Worm (Caenorhabditis elegans): ENCODE measurements around the gene C18G1.1.

C18G1.1 gene

ce11 chrV:4758540-4758939 is 19.2 kb upstream of the C18G1.1 start (continued):
- TF ChIP-seq hsf-1 (GFP tag; IDR thresholded peaks at IDR 0.05) (peak; percentile 74), snpc-1.3 (tag; optimal IDR thresholded peaks at IDR 0.05; ENCODE audit: insufficient read depth) (no peak), lsl-1 (GFP tag; optimal IDR thresholded peaks at IDR 0.05) (no peak), F33H1.4 (GFP tag; IDR thresholded peaks at IDR 0.05) (0 out of 2 replicates have a peak, but pooled peaks have one; percentile 21), Y95B8A.8 (GFP tag; IDR thresholded peaks at IDR 0.05) (0 out of 2 replicates have a peak, but pooled peaks have one; percentile 39), Y79H2A.3 (GFP tag; conservative IDR thresholded peaks at IDR 0.05) (no peak), dpff-1 (tag; optimal IDR thresholded peaks at IDR 0.05) (no peak), ztf-22 (GFP tag; optimal IDR thresholded peaks at IDR 0.05) (no peak), ets-4 (GFP tag; optimal IDR thresholded peaks at IDR 0.05) (no peak), cebp-1 (GFP tag; IDR thresholded peaks at IDR 0.05) (no peak), cebp-1 (tag; optimal IDR thresholded peaks at IDR 0.05) (no peak), Y56A3A.18 (GFP tag; IDR thresholded peaks at IDR 0.05) (no peak), somi-1 (GFP tag; optimal IDR thresholded peaks at IDR 0.05) (no peak), F23B12.7 (tag; optimal IDR thresholded peaks at IDR 0.05; ENCODE audit: insufficient read depth) (no peak), aptf-3 (GFP tag; IDR thresholded peaks at IDR 0.05) (no peak), F10E7.11 (tag; optimal IDR thresholded peaks at IDR 0.05) (no peak), cebp-2 (GFP tag; IDR thresholded peaks at IDR 0.05) (no peak), B0019.2 (GFP tag; conservative IDR thresholded peaks at IDR 0.05) (no peak), athp-1 (tag; optimal IDR thresholded peaks at IDR 0.05) (no peak), hmg-20 (GFP tag; IDR thresholded peaks at IDR 0.05) (0 out of 2 replicates have a peak, but pooled peaks have one; percentile 3), fkh-3 (tag; optimal IDR thresholded peaks at IDR 0.05) (no peak), madf-6 (GFP tag; IDR thresholded peaks at IDR 0.05) (peak; percentile 63), rcor-1 (GFP tag; IDR thresholded peaks at IDR 0.05) (peak; percentile 46; the same call in 1 of the 2 replicates), die-1 (tag; optimal IDR thresholded peaks at IDR 0.05) (no peak), pha-4 (tag; optimal IDR thresholded peaks at IDR 0.05) (no peak), egl-44 (GFP tag; IDR thresholded peaks at IDR 0.05) (no peak), sdz-38 (tag; optimal IDR thresholded peaks at IDR 0.05) (no peak), unc-130 (GFP tag; optimal IDR thresholded peaks at IDR 0.05) (no peak), egrh-3 (GFP tag; IDR thresholded peaks at IDR 0.05) (no peak), tbx-9 (tag; optimal IDR thresholded peaks at IDR 0.05; ENCODE audit: borderline replicate concordance) (no peak), ceh-91 (GFP tag; IDR thresholded peaks at IDR 0.05) (no peak), rec-8 (tag; optimal IDR thresholded peaks at IDR 0.05) (no peak), attf-6 (GFP tag; IDR thresholded peaks at IDR 0.05) (peak; percentile 47; the same call in 1 of the 2 replicates), tlf-1 (GFP tag; optimal IDR thresholded peaks at IDR 0.05) (no peak), B0035.1 (tag; optimal IDR thresholded peaks at IDR 0.05) (no peak), ztf-18 (tag; optimal IDR thresholded peaks at IDR 0.05) (no peak), unc-62 (GFP tag; optimal IDR thresholded peaks at IDR 0.05) (no peak), ekl-4 (GFP tag; IDR thresholded peaks at IDR 0.05) (peak; percentile 52; the same call in 1 of the 2 replicates), F49E8.2 (tag; optimal IDR thresholded peaks at IDR 0.05; ENCODE audit: insufficient read depth) (peak; percentile 15), mel-28 (tag; optimal IDR thresholded peaks at IDR 0.05; ENCODE audit: borderline replicate concordance) (no peak), nhr-80 (tag; optimal IDR thresholded peaks at IDR 0.05) (no peak), nhr-90 (tag; optimal IDR thresholded peaks at IDR 0.05) (no peak), efl-1 (GFP tag; optimal IDR thresholded peaks at IDR 0.05) (no peak), let-526 (GFP tag; IDR thresholded peaks at IDR 0.05) (no peak), T26A5.8 (tag; optimal IDR thresholded peaks at IDR 0.05) (peak; percentile 2), mcd-1 (GFP tag; IDR thresholded peaks at IDR 0.05) (no peak), nfyb-1 (GFP tag; IDR thresholded peaks at IDR 0.05) (no peak), Y53G8AR.9 (GFP tag; conservative IDR thresholded peaks at IDR 0.05) (peak; percentile 79), K12H6.12 (tag; optimal IDR thresholded peaks at IDR 0.05) (no peak)
